Fruit fly (Drosophila melanogaster) whole organism, embryonic: ENCODE measurements around the gene CG10137.

Source experiments
- BEAF-32 ChIP-seq: fragments of 200-800 bp; sonication (Bioruptor generic); optimal IDR thresholded peaks from 3 replicates; lab custom pipeline; 2017; ENCODE audit warnings: missing biosample characterization, missing genetic modification characterization, mild to moderate bottlenecking, moderate library complexity, missing genetic modification reagents
- CG10267 ChIP-seq: fragments of 200-800 bp; sonication (Bioruptor generic); optimal IDR thresholded peaks from 2 replicates; lab custom pipeline; 2018; ENCODE audit warnings: missing biosample characterization, mild to moderate bottlenecking, missing genetic modification characterization, moderate library complexity
- CG10274 ChIP-seq: fragments of 200-800 bp; sonication (Bioruptor generic); optimal IDR thresholded peaks from 3 replicates; lab custom pipeline; 2017; ENCODE audit warnings: missing biosample characterization, mild to moderate bottlenecking, missing genetic modification characterization
- CG14441 ChIP-seq: fragments of 200-800 bp; sonication (Bioruptor generic); IDR thresholded peaks from 2 replicates; pipeline ENCODE4 v1.3.6; 2022; ENCODE audit warnings: missing biosample characterization, missing genetic modification characterization
- CG14667 ChIP-seq: fragments of 200-800 bp; sonication (Bioruptor generic); IDR thresholded peaks from 2 replicates; pipeline ENCODE4 v1.3.6; 2022; ENCODE audit warnings: missing biosample characterization, missing genetic modification characterization
- CG14710 ChIP-seq: fragments of 200-800 bp; sonication (Bioruptor generic); optimal IDR thresholded peaks from 3 replicates; lab custom pipeline; 2019; ENCODE audit warnings: missing biosample characterization, mild to moderate bottlenecking, missing genetic modification characterization, moderate library complexity
- CG15073 ChIP-seq: fragments of 200-800 bp; sonication (Bioruptor generic); optimal IDR thresholded peaks from 2 replicates; lab custom pipeline; 2016; ENCODE audit warnings: missing biosample characterization, missing genetic modification characterization
- CG2875 ChIP-seq: fragments of 200-800 bp; sonication (Bioruptor generic); optimal IDR thresholded peaks from 2 replicates; lab custom pipeline; 2017; ENCODE audit warnings: missing biosample characterization, mild to moderate bottlenecking, missing genetic modification characterization, missing genetic modification reagents
- CG2889 ChIP-seq: fragments of 200-800 bp; sonication (Bioruptor generic); IDR thresholded peaks from 3 replicates; pipeline ENCODE4 v1.3.6; 2022; ENCODE audit warnings: missing biosample characterization, missing genetic modification characterization
- CG32767 ChIP-seq: fragments of 200-800 bp; sonication (Bioruptor generic); IDR thresholded peaks from 2 replicates; pipeline ENCODE4 v1.3.6; 2022; ENCODE audit warnings: missing biosample characterization, missing genetic modification characterization
- CG6854 ChIP-seq: fragments of 200-800 bp; sonication (Bioruptor generic); optimal IDR thresholded peaks from 3 replicates; lab custom pipeline; 2017; ENCODE audit warnings: missing biosample characterization, mild to moderate bottlenecking, missing genetic modification characterization
- CG8281 ChIP-seq: fragments of 200-800 bp; sonication (Bioruptor generic); optimal IDR thresholded peaks from 2 replicates; lab custom pipeline; 2018; ENCODE audit warnings: missing biosample characterization, mild to moderate bottlenecking, missing genetic modification characterization, moderate library complexity
- CG9876 ChIP-seq: fragments of 200-800 bp; sonication (Bioruptor generic); optimal IDR thresholded peaks from 2 replicates; lab custom pipeline; 2016; ENCODE audit warnings: missing biosample characterization, missing genetic modification characterization
- CHES-1-like ChIP-seq: fragments of 200-800 bp; sonication (Bioruptor generic); optimal IDR thresholded peaks from 2 replicates; lab custom pipeline; 2016; ENCODE audit warnings: missing biosample characterization, missing genetic modification characterization
- D19A ChIP-seq: fragments of 200-800 bp; optimal IDR thresholded peaks from 3 replicates; lab custom pipeline; 2019; ENCODE audit warnings: missing biosample characterization, mild to moderate bottlenecking, missing genetic modification characterization, moderate library complexity
- Deaf1 ChIP-seq: fragments of 200-800 bp; optimal IDR thresholded peaks from 3 replicates; lab custom pipeline; 2019; ENCODE audit warnings: missing biosample characterization, mild to moderate bottlenecking, missing genetic modification characterization, moderate library complexity
- Doc2 ChIP-seq: fragments of 200-800 bp; sonication (Bioruptor generic); IDR thresholded peaks from 2 replicates; pipeline ENCODE4 v1.3.6; 2022; ENCODE audit warnings: missing biosample characterization, missing genetic modification characterization
- E2f2 ChIP-seq: fragments of 200-800 bp; sonication (Bioruptor generic); IDR thresholded peaks from 2 replicates; pipeline ENCODE4 v1.3.6; 2022; ENCODE audit warnings: missing biosample characterization, missing genetic modification characterization
- Ets97D ChIP-seq: fragments of 200-800 bp; sonication (Bioruptor generic); optimal IDR thresholded peaks from 3 replicates; lab custom pipeline; 2016; ENCODE audit warnings: missing biosample characterization, missing genetic modification characterization
- HLHmδ ChIP-seq: fragments of 200-800 bp; sonication (Bioruptor generic); optimal IDR thresholded peaks from 2 replicates; lab custom pipeline; 2018; ENCODE audit warnings: missing biosample characterization, mild to moderate bottlenecking, missing genetic modification characterization, moderate library complexity
- Hr39 ChIP-seq: fragments of >200 bp; optimal IDR thresholded peaks from 2 replicates; lab custom pipeline; 2017
- Kr ChIP-seq: fragments of 200-800 bp; sonication (Bioruptor generic); optimal IDR thresholded peaks from 2 replicates; lab custom pipeline; 2017; ENCODE audit warnings: missing biosample characterization, mild to moderate bottlenecking, missing genetic modification characterization
- Mad ChIP-seq: fragments of 200-800 bp; sonication (Bioruptor generic); optimal IDR thresholded peaks from 2 replicates; lab custom pipeline; 2016; ENCODE audit warnings: missing biosample characterization, missing genetic modification characterization
- Myb ChIP-seq: fragments of 200-800 bp; sonication (Bioruptor generic); optimal IDR thresholded peaks from 2 replicates; lab custom pipeline; 2016; ENCODE audit warnings: missing biosample characterization, missing genetic modification characterization
- Optix ChIP-seq: fragments of 200-800 bp; sonication (Bioruptor generic); IDR thresholded peaks from 3 replicates; pipeline ENCODE4 v1.3.6; 2022; ENCODE audit warnings: missing biosample characterization, missing genetic modification characterization
- Rx ChIP-seq: fragments of 200-800 bp; sonication (Bioruptor generic); IDR thresholded peaks from 2 replicates; pipeline ENCODE4 v1.3.6; 2022; ENCODE audit warnings: missing biosample characterization, missing genetic modification characterization
- Spps ChIP-seq: fragments of 200-800 bp; sonication (Bioruptor generic); optimal IDR thresholded peaks from 2 replicates; lab custom pipeline; 2018; ENCODE audit warnings: missing biosample characterization, mild to moderate bottlenecking, missing genetic modification characterization
- Sry-β ChIP-seq: fragments of 200-800 bp; sonication (Bioruptor generic); optimal IDR thresholded peaks from 2 replicates; lab custom pipeline; 2018; ENCODE audit warnings: missing biosample characterization, mild to moderate bottlenecking, missing genetic modification characterization, moderate library complexity
- Trl ChIP-seq, 3 experiments: fragments of >200 bp in 2 of 3; fragments of 200-800 bp in 1 of 3; sonication (Bioruptor generic) in 1 of 3; optimal IDR thresholded peaks; 2 replicates in 1 of 3; 3 replicates in 2 of 3; lab custom pipeline; 2016 to 2017; ENCODE audit warnings: missing biosample characterization in 1 of 3, missing genetic modification characterization in 1 of 3
- ac ChIP-seq: fragments of 200-800 bp; sonication (Bioruptor generic); optimal IDR thresholded peaks from 3 replicates; lab custom pipeline; 2017; ENCODE audit warnings: missing biosample characterization, mild to moderate bottlenecking, missing genetic modification characterization
- cato ChIP-seq: fragments of 200-800 bp; sonication (Bioruptor generic); optimal IDR thresholded peaks from 2 replicates; lab custom pipeline; 2016; ENCODE audit warnings: missing biosample characterization, missing genetic modification characterization, borderline replicate concordance
- caup ChIP-seq: fragments of 200-800 bp; sonication (Bioruptor generic); optimal IDR thresholded peaks from 3 replicates; lab custom pipeline; 2017; ENCODE audit warnings: missing biosample characterization, mild to moderate bottlenecking, missing genetic modification characterization, moderate library complexity; ENCODE audit not compliant: severe bottlenecking
- chinmo ChIP-seq: fragments of 200-800 bp; sonication (Bioruptor generic); IDR thresholded peaks from 4 replicates; pipeline ENCODE4 v1.3.6; 2022; ENCODE audit warnings: missing biosample characterization, missing genetic modification characterization; ENCODE audit not compliant: partially characterized antibody
- ci ChIP-seq: fragments of 200-800 bp; sonication (Bioruptor generic); IDR thresholded peaks from 3 replicates; pipeline ENCODE4 v1.3.6; 2022; ENCODE audit warnings: missing biosample characterization, missing genetic modification characterization
- crol ChIP-seq: fragments of 200-800 bp; sonication (Bioruptor generic); IDR thresholded peaks from 2 replicates; pipeline ENCODE4 v1.3.6; 2022; ENCODE audit warnings: missing biosample characterization, missing genetic modification characterization
- ewg ChIP-seq: fragments of 200-800 bp; sonication (Bioruptor generic); optimal IDR thresholded peaks from 3 replicates; lab custom pipeline; 2017; ENCODE audit warnings: mild to moderate bottlenecking, missing biosample characterization, missing genetic modification reagents, missing genetic modification characterization
- fru ChIP-seq: fragments of >200 bp; optimal IDR thresholded peaks from 2 replicates; lab custom pipeline; 2017
- ham ChIP-seq: fragments of 200-800 bp; sonication (Bioruptor generic); IDR thresholded peaks from 2 replicates; pipeline ENCODE4 v1.3.6; 2022; ENCODE audit warnings: missing biosample characterization, missing genetic modification characterization
- nom ChIP-seq: fragments of 200-800 bp; sonication (Bioruptor generic); optimal IDR thresholded peaks from 2 replicates; lab custom pipeline; 2017; ENCODE audit warnings: missing biosample characterization, missing genetic modification characterization, mild to moderate bottlenecking, moderate library complexity, missing genetic modification reagents
- p53 ChIP-seq: fragments of 200-800 bp; sonication (Bioruptor generic); optimal IDR thresholded peaks from 2 replicates; lab custom pipeline; 2016; ENCODE audit warnings: missing biosample characterization, missing genetic modification characterization
- salm ChIP-seq: fragments of 200-800 bp; sonication (Bioruptor generic); optimal IDR thresholded peaks from 2 replicates; lab custom pipeline; 2018; ENCODE audit warnings: missing biosample characterization, mild to moderate bottlenecking, missing genetic modification characterization
- sisA ChIP-seq: fragments of 200-800 bp; sonication (Bioruptor generic); IDR thresholded peaks from 2 replicates; pipeline ENCODE4 v1.3.6; 2022; ENCODE audit warnings: missing biosample characterization, missing genetic modification characterization

Gene CG10137

dm6 chr2L:19537779-19538456 lies 11.4 kb downstream of the CG10137 start, which contains the start of gene CG13082 (continued):
- TF ChIP-seq Trl (optimal IDR thresholded peaks at IDR 0.05; lab: Kevin White, UChicago), result no peak
- no peak for TF ChIP-seq Trl (GFP tag; optimal IDR thresholded peaks at IDR 0.05; lab: Kevin White, UChicago)
- TF ChIP-seq Hr39, result peak; percentile 6
- TF ChIP-seq Optix (GFP tag; lab: Robert Waterston, UW), result peak; percentile 24; the same call in 1 of the 3 replicates
- TF ChIP-seq ewg (GFP tag; lab: Kevin White, UChicago), result peak; percentile 52
- TF ChIP-seq CG9876, result no peak
- TF ChIP-seq Deaf1 (tag; lab: Kevin White, UChicago), result no peak
- no peak for TF ChIP-seq Doc2
- peak; percentile 65 for TF ChIP-seq crol
- peak; percentile 60 for TF ChIP-seq CG10267 (tag; lab: Kevin White, UChicago)
- no peak for TF ChIP-seq CHES-1-like (GFP tag; lab: Kevin White, UChicago)
- no peak for TF ChIP-seq Ets97D (GFP tag; lab: Kevin White, UChicago)
- no peak for TF ChIP-seq Rx
- no peak; the same call in 1 of the 2 replicates for TF ChIP-seq E2f2 (GFP tag; lab: Robert Waterston, UW)
- TF ChIP-seq Kr (GFP tag; lab: Kevin White, UChicago), result no peak
- no peak for TF ChIP-seq CG14441 (GFP tag; lab: Robert Waterston, UW)
- peak; percentile 1 for TF ChIP-seq Sry-β (GFP tag; lab: Kevin White, UChicago)
- TF ChIP-seq chinmo, result no peak
- TF ChIP-seq salm (tag; lab: Kevin White, UChicago), result no peak
- no peak for TF ChIP-seq ac (GFP tag; lab: Kevin White, UChicago)
- TF ChIP-seq CG8281 (tag; lab: Kevin White, UChicago), result no peak
- peak; percentile 53 for TF ChIP-seq nom (GFP tag; lab: Kevin White, UChicago)
- TF ChIP-seq HLHmδ (GFP tag; lab: Kevin White, UChicago), result no peak
- 0 out of 2 replicates have a peak, but pooled peaks have one; percentile 16 for TF ChIP-seq CG32767
- peak; percentile 62 for TF ChIP-seq D19A (tag; lab: Kevin White, UChicago)
- TF ChIP-seq BEAF-32 (GFP tag; lab: Kevin White, UChicago), result no peak
- TF ChIP-seq ci (GFP tag; lab: Robert Waterston, UW), result peak; percentile 54; the same call in 2 of the 3 replicates
- no peak for TF ChIP-seq CG2889
- no peak for TF ChIP-seq caup (GFP tag; lab: Kevin White, UChicago)
- peak; percentile 75 for TF ChIP-seq Spps (tag; lab: Kevin White, UChicago)
- TF ChIP-seq CG6854 (GFP tag; lab: Kevin White, UChicago), result no peak
- no peak for TF ChIP-seq CG10274 (GFP tag; lab: Kevin White, UChicago)
- peak; percentile 42; the same call in 1 of the 2 replicates for TF ChIP-seq sisA (GFP tag; lab: Robert Waterston, UW)
- peak; percentile 79 for TF ChIP-seq CG14710 (tag; lab: Kevin White, UChicago)
- TF ChIP-seq cato, result no peak
- no peak for TF ChIP-seq CG14667
- peak; percentile 59 for TF ChIP-seq CG2875

dm6 chr2L:19540307-19540706 lies 13.8 kb downstream of the CG10137 start, which contains the start of gene CG13081:
Gene CG13081 (plus strand): TSS chr2L:19540607.
- no peak for TF ChIP-seq fru (lab: Kevin White, UChicago)
- no peak for TF ChIP-seq CG15073
- no peak for TF ChIP-seq ham (GFP tag; lab: Robert Waterston, UW)
- no peak for TF ChIP-seq Myb (GFP tag; lab: Kevin White, UChicago)
- no peak for TF ChIP-seq Mad (GFP tag; lab: Kevin White, UChicago)
- no peak for TF ChIP-seq p53
- TF ChIP-seq, all 482 proteins: peak for 0
